Worm (Caenorhabditis elegans) whole organism, L1 larva: Measurements from ENCODE around the gene zag-1.

Source experiments
- C16A3.4 ChIP-seq: fragments of 150-350 bp; optimal IDR thresholded peaks from 2 replicates; lab custom pipeline; 2014; ENCODE audit warnings: missing biosample characterization, missing genetic modification characterization
- aly-2 ChIP-seq: fragments of 150-350 bp; optimal IDR thresholded peaks from 2 replicates; lab custom pipeline; 2014; ENCODE audit warnings: missing biosample characterization, missing genetic modification characterization
- ceh-63 ChIP-seq: fragments of 200-800 bp; sonication (Bioruptor generic); optimal IDR thresholded peaks from 2 replicates; lab custom pipeline; 2018; ENCODE audit warnings: mild to moderate bottlenecking, missing genetic modification characterization, missing compliant biosample characterization
- ceh-8 ChIP-seq: fragments of 200-800 bp; sonication (Bioruptor generic); optimal IDR thresholded peaks from 2 replicates; lab custom pipeline; 2018; ENCODE audit warnings: mild to moderate bottlenecking, missing genetic modification characterization, moderate library complexity, missing compliant biosample characterization
- ces-1 ChIP-seq: fragments of 150-350 bp; optimal IDR thresholded peaks from 2 replicates; lab custom pipeline; 2014; ENCODE audit warnings: missing biosample characterization, missing genetic modification reagents, missing genetic modification characterization
- dsc-1 ChIP-seq: sonication (generic microtip); optimal IDR thresholded peaks from 2 replicates; lab custom pipeline; 2016; ENCODE audit warnings: mild to moderate bottlenecking, missing genetic modification characterization, missing compliant biosample characterization
- efl-1 ChIP-seq, 4 experiments: fragments of 150-350 bp; optimal IDR thresholded peaks in 3 of 4; peaks in 1 of 4; 1 replicate in 1 of 4; 2 replicates in 3 of 4; lab custom pipeline; 2014; ENCODE audit warnings: missing biosample characterization in 2 of 4, missing genetic modification characterization in 2 of 4, missing genetic modification reagents in 2 of 4
- elt-2 ChIP-seq: sonication (generic microtip); optimal IDR thresholded peaks from 2 replicates; lab custom pipeline; 2016; ENCODE audit warnings: missing genetic modification characterization, mild to moderate bottlenecking, inconsistent platforms, missing compliant biosample characterization, missing genetic modification reagents
- fkh-10 ChIP-seq: sonication (generic microtip); optimal IDR thresholded peaks from 2 replicates; lab custom pipeline; 2017; ENCODE audit warnings: missing biosample characterization, missing genetic modification reagents, missing genetic modification characterization
- fkh-8 ChIP-seq: sonication (generic microtip); optimal IDR thresholded peaks from 2 replicates; lab custom pipeline; 2016; ENCODE audit warnings: mild to moderate bottlenecking, missing genetic modification characterization, missing compliant biosample characterization
- fos-1 ChIP-seq: fragments of 150-350 bp; optimal IDR thresholded peaks from 2 replicates; lab custom pipeline; 2014; ENCODE audit warnings: missing biosample characterization, missing genetic modification characterization
- grh-1 ChIP-seq: fragments of 200-800 bp; sonication (Bioruptor generic); IDR thresholded peaks from 2 replicates; pipeline ENCODE4 v1.3.6; 2022; ENCODE audit warnings: missing genetic modification reagents, missing genetic modification characterization, missing compliant biosample characterization
- hpl-2 ChIP-seq: fragments of 150-350 bp; optimal IDR thresholded peaks from 2 replicates; lab custom pipeline; 2014; ENCODE audit warnings: missing biosample characterization, missing genetic modification reagents, missing genetic modification characterization
- irx-1 ChIP-seq: sonication (generic microtip); optimal IDR thresholded peaks from 2 replicates; lab custom pipeline; 2016; ENCODE audit warnings: missing genetic modification characterization, missing compliant biosample characterization
- lir-3 ChIP-seq: sonication (generic microtip); optimal IDR thresholded peaks from 2 replicates; lab custom pipeline; 2016; ENCODE audit warnings: mild to moderate bottlenecking, missing genetic modification characterization, moderate library complexity, missing compliant biosample characterization; ENCODE audit not compliant: poor library complexity
- lsy-2 ChIP-seq, 2 experiments: fragments of 150-350 bp; optimal IDR thresholded peaks; 2 replicates each; lab custom pipeline; 2014; ENCODE audit warnings: missing biosample characterization in 2 of 2, missing genetic modification characterization in 2 of 2
- mab-9 ChIP-seq: fragments of 200-800 bp; sonication (Bioruptor generic); IDR thresholded peaks from 2 replicates; pipeline ENCODE4 v1.3.6; 2022; ENCODE audit warnings: missing genetic modification reagents, missing genetic modification characterization, missing compliant biosample characterization
- mep-1 ChIP-seq: fragments of 150-350 bp; optimal IDR thresholded peaks from 2 replicates; lab custom pipeline; 2014; ENCODE audit warnings: missing biosample characterization, missing genetic modification characterization
- nhr-11 ChIP-seq: fragments of 150-350 bp; optimal IDR thresholded peaks from 2 replicates; lab custom pipeline; 2014; ENCODE audit warnings: missing biosample characterization, missing genetic modification characterization
- nhr-12 ChIP-seq: sonication (generic microtip); optimal IDR thresholded peaks from 2 replicates; lab custom pipeline; 2017; ENCODE audit warnings: missing biosample characterization, missing genetic modification characterization
- nhr-20 ChIP-seq: sonication (generic microtip); optimal IDR thresholded peaks from 2 replicates; lab custom pipeline; 2016; ENCODE audit warnings: mild to moderate bottlenecking, missing genetic modification characterization, missing compliant biosample characterization
- nhr-237 ChIP-seq: fragments of 150-350 bp; optimal IDR thresholded peaks from 2 replicates; lab custom pipeline; 2014; ENCODE audit warnings: missing biosample characterization, missing genetic modification characterization
- nhr-77 ChIP-seq: fragments of 150-350 bp; optimal IDR thresholded peaks from 2 replicates; lab custom pipeline; 2014; ENCODE audit warnings: missing biosample characterization, missing genetic modification characterization
- nhr-85 ChIP-seq: sonication (generic microtip); peaks from one replicate; lab custom pipeline; 2016; ENCODE audit warnings: missing genetic modification characterization, inconsistent platforms, missing compliant biosample characterization
- pax-3 ChIP-seq: fragments of 200-800 bp; sonication (Bioruptor generic); optimal IDR thresholded peaks from 2 replicates; lab custom pipeline; 2018; ENCODE audit warnings: mild to moderate bottlenecking, missing genetic modification characterization, moderate library complexity, missing compliant biosample characterization
- skn-1 ChIP-seq: fragments of 150-350 bp; optimal IDR thresholded peaks from 2 replicates; lab custom pipeline; 2014; ENCODE audit warnings: missing biosample characterization, missing genetic modification characterization
- snu-23 ChIP-seq: sonication (generic microtip); optimal IDR thresholded peaks from 2 replicates; lab custom pipeline; 2016; ENCODE audit warnings: missing genetic modification characterization, missing compliant biosample characterization
- sptf-1 ChIP-seq: fragments of 150-350 bp; optimal IDR thresholded peaks from 2 replicates; lab custom pipeline; 2014; ENCODE audit warnings: missing biosample characterization, missing genetic modification characterization
- swsn-7 ChIP-seq: sonication (generic microtip); optimal IDR thresholded peaks from 2 replicates; lab custom pipeline; 2016; ENCODE audit warnings: missing genetic modification characterization, missing compliant biosample characterization
- tbx-2 ChIP-seq: sonication (generic microtip); optimal IDR thresholded peaks from 2 replicates; lab custom pipeline; 2016; ENCODE audit warnings: missing genetic modification characterization, missing compliant biosample characterization
- tlp-1 ChIP-seq: fragments of 150-350 bp; optimal IDR thresholded peaks from 2 replicates; lab custom pipeline; 2014; ENCODE audit warnings: missing biosample characterization, missing genetic modification characterization
- unc-62 ChIP-seq: fragments of 150-350 bp; optimal IDR thresholded peaks from 2 replicates; lab custom pipeline; 2014; ENCODE audit warnings: missing biosample characterization, missing genetic modification reagents, missing genetic modification characterization
- unc-86 ChIP-seq: sonication (generic microtip); optimal IDR thresholded peaks from 2 replicates; lab custom pipeline; 2016; ENCODE audit warnings: missing genetic modification characterization, missing compliant biosample characterization
- vab-15 ChIP-seq: sonication (generic microtip); optimal IDR thresholded peaks from 2 replicates; lab custom pipeline; 2017; ENCODE audit warnings: missing genotype, mild to moderate bottlenecking, missing genetic modification characterization, missing compliant biosample characterization
- ztf-11 ChIP-seq, 2 experiments: sonication (generic microtip); optimal IDR thresholded peaks; 2 replicates each; lab custom pipeline; 2016 to 2017; ENCODE audit warnings: missing genetic modification characterization in 2 of 2, missing biosample characterization in 1 of 2, missing compliant biosample characterization in 1 of 2
- ztf-4 ChIP-seq: fragments of 150-350 bp; optimal IDR thresholded peaks from 2 replicates; lab custom pipeline; 2014; ENCODE audit warnings: missing biosample characterization, missing genetic modification characterization

The zag-1 gene

DNA sequence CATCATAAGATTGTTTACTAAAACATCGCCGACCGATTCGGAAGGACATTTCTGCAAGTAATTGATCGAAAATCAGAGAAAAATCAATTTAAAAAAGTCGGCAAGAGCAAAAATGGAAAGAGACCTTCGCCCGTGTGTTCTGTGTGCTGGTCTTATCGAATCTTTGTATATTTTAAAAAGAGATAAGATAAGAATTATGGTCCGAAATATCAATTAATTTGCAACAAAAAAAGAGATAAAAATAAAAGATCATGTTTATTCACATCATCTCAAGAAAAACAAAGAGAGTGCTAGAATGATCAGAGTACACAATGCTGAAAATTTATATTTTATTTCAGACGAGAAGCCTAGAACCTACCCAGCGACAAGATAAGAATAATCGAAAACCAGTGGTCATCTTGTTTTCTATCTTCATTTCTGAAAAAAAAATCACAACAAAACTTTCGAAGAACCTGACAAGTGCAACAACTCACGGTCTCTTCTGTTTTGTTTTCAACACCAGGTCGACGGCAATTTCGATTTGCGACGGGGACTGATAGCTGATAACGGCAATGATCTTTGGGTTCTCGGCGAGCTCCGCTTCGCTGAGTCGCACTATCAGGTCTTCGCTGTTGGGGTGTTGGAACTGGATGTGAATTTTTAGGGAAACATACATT, 22.8 kb downstream of the zag-1 start, which contains the start of gene F37C4.6:
Gene F37C4.6, minus strand, starts transcription at position 51 of the 656 bp plus-strand sequence.
- TF ChIP-seq elt-2 (tag; lab: Kevin White, UChicago) (peak; percentile 70), nhr-12 (tag; lab: Kevin White, UChicago) (no peak)

DNA sequence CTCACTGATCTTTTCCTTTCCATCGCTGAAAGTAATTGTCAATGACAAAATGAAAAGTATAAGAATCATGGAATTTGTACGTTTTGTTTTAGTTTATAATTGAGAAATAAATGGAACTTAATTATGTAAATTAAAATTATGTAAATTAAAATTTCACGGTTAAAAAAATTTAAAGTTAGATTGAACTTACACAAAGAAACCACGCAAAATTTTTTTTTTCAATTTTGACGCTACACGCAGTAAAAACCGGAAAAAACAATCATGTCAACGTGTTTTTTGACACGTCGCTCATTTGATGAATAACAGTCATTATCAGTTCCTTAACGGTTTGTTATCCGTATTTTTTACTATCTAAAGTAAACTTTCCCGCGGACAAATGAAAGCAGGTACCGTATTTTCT, 25.5 kb downstream of the zag-1 start, which contains the start of the genes F37C4.8 and oac-23:
Gene F37C4.8, minus strand, starts transcription at position 101 of the 400 bp plus-strand sequence.
Gene oac-23, plus strand, starts transcription at position 323 of the 400 bp plus-strand sequence.
- TF ChIP-seq grh-1 (GFP tag; lab: Robert Waterston, UW) = no peak
- no peak for TF ChIP-seq ceh-63 (GFP tag; lab: Kevin White, UChicago)
- TF ChIP-seq C16A3.4 (tag; lab: Kevin White, UChicago) = no peak
- TF ChIP-seq snu-23 (GFP tag; lab: Kevin White, UChicago) = no peak
- no peak for TF ChIP-seq sptf-1 (tag; lab: Kevin White, UChicago)
- TF ChIP-seq irx-1 (tag; lab: Kevin White, UChicago) = no peak
- TF ChIP-seq nhr-85 (tag; lab: Kevin White, UChicago) = no peak
- TF ChIP-seq mab-9 (GFP tag; lab: Robert Waterston, UW) = no peak
- no peak for TF ChIP-seq unc-86 (tag; lab: Kevin White, UChicago)

DNA sequence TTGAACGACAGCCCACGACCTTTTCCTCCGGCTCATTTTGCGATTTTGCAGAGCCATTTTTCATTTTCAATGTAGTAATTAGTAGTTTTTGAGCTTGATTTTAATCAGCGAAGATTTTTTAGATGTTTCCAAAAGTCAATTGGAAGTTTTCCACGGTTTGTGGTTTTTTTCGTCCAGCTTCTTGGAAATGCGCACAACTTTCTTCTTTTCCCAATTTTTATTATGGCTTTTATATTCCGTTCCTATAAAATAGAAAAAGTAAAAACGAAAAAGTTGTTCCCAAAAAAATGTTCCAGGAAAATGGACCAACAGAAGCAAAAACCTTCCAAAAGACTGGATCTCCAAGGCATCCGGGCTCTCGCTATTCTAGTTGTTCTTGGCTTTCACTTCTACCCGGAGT, 29.7 kb downstream of the zag-1 start, which contains the start of gene oac-22:
Gene oac-22, plus strand, starts transcription at position 301 of the 400 bp plus-strand sequence.
- no peak for TF ChIP-seq aly-2
- TF ChIP-seq elt-2 (tag; lab: Kevin White, UChicago) = no peak
- TF ChIP-seq vab-15 = no peak
- no peak for TF ChIP-seq ztf-4 (tag; lab: Kevin White, UChicago)
- no peak for TF ChIP-seq unc-62
- no peak for TF ChIP-seq pax-3
- no peak for TF ChIP-seq fos-1 (tag; lab: Kevin White, UChicago)
- TF ChIP-seq ceh-63 (GFP tag; lab: Kevin White, UChicago) = no peak
- no peak for TF ChIP-seq efl-1 (optimal IDR thresholded peaks at IDR 0.05; lab: Kevin White, UChicago)
- TF ChIP-seq efl-1 (GFP tag; optimal IDR thresholded peaks at IDR 0.05 in 1 of 2; lab: Kevin White, UChicago) = no peak
- no peak for TF ChIP-seq nhr-20 (tag; lab: Kevin White, UChicago)
- TF ChIP-seq lir-3 (tag; lab: Kevin White, UChicago) = no peak
- no peak for TF ChIP-seq hpl-2 (GFP tag; lab: Kevin White, UChicago)
- TF ChIP-seq, all 84 proteins: peak for 0

DNA sequence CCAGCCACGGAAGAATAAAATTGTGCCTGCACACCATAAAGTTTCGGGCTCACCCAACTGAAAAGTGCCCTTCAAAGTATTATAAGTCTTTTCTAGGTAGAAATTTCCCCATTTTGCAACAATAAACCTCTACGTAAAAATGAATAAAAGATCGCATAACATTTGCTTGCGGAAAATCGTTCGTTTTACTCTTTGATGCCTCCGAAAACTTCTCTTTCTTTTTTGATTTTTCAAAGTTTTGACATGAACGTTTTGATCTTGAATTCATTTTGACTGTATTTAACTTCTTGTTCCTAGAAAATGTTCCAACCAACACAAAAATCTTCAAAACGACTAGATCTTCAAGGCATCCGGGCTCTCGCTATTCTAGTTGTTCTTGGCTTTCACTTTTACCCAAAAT, 33.3 kb downstream of the zag-1 start, which contains the start of gene oac-21:
Gene oac-21, plus strand, starts transcription at position 301 of the 400 bp plus-strand sequence.
- no peak for TF ChIP-seq nhr-77 (tag; lab: Kevin White, UChicago)
- TF ChIP-seq efl-1 (optimal IDR thresholded peaks at IDR 0.05; lab: Kevin White, UChicago) = no peak
- no peak for TF ChIP-seq efl-1 (GFP tag; optimal IDR thresholded peaks at IDR 0.05 in 1 of 2; lab: Kevin White, UChicago)
- no peak for TF ChIP-seq dsc-1
- TF ChIP-seq skn-1 (tag; lab: Kevin White, UChicago) = no peak
- no peak for TF ChIP-seq aly-2
- TF ChIP-seq lsy-2 (tag; optimal IDR thresholded peaks at IDR 0.05; lab: Kevin White, UChicago) = no peak
- no peak for TF ChIP-seq ztf-11 (tag; optimal IDR thresholded peaks at IDR 0.05; lab: Kevin White, UChicago)
- TF ChIP-seq grh-1 (GFP tag; lab: Robert Waterston, UW) = no peak
- TF ChIP-seq nhr-85 (tag; lab: Kevin White, UChicago) = no peak
- no peak for TF ChIP-seq tlp-1
- no peak for TF ChIP-seq nhr-11 (tag; lab: Kevin White, UChicago)
- TF ChIP-seq unc-86 (tag; lab: Kevin White, UChicago) = no peak
- no peak for TF ChIP-seq fkh-8 (tag; lab: Kevin White, UChicago)
- no peak for TF ChIP-seq mep-1 (tag; lab: Kevin White, UChicago)
- no peak for TF ChIP-seq fkh-10

DNA sequence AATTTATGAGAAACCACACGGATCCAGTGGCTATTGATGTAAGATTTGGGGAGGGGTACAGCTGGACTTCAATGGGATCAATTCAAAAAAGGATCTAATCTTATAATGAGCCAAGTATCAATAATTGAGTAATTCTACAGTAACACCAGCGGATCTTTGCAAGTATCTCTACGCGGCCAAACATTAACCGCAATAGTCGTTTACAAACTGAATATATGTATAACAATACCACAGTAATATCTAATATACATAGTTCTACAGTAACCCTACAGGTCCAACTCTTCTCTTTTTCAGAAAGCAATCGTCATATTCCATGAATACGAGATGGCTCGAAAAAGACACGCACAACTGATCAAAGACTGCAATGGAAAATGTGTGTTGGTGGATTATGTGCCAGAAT, 36.4 kb downstream of the zag-1 start, which contains the start of gene F56D6.9:
Gene F56D6.9, plus strand, starts transcription at position 301 of the 400 bp plus-strand sequence.
- TF ChIP-seq fos-1 (tag; lab: Kevin White, UChicago) (no peak), nhr-12 (tag; lab: Kevin White, UChicago) (no peak), ztf-11 (tag; optimal IDR thresholded peaks at IDR 0.05; lab: Kevin White, UChicago) (no peak), fkh-10 (no peak), nhr-237 (tag; lab: Kevin White, UChicago) (no peak), swsn-7 (tag; lab: Kevin White, UChicago) (no peak), ces-1 (GFP tag; lab: Kevin White, UChicago) (no peak), nhr-11 (tag; lab: Kevin White, UChicago) (no peak), tlp-1 (no peak), unc-86 (tag; lab: Kevin White, UChicago) (no peak), tbx-2 (tag; lab: Kevin White, UChicago) (no peak), ceh-8 (no peak)
